Worm (Caenorhabditis elegans) whole organism, late embryonic: Measurements from ENCODE around the gene T05C12.11.

Experiments used
- C08G9.2 ChIP-seq: sonication (generic microtip); optimal IDR thresholded peaks from 2 replicates; lab custom pipeline; 2016; ENCODE audit warnings: mild to moderate bottlenecking, missing genetic modification characterization, moderate library complexity, missing compliant biosample characterization
- ceh-14 ChIP-seq: sonication (generic microtip); optimal IDR thresholded peaks from 2 replicates; lab custom pipeline; 2016; ENCODE audit warnings: missing genotype, missing genetic modification characterization, missing compliant biosample characterization
- ceh-30 ChIP-seq: fragments of 150-350 bp; optimal IDR thresholded peaks from 2 replicates; lab custom pipeline; 2014; ENCODE audit warnings: missing biosample characterization, missing genetic modification characterization
- fkh-10 ChIP-seq: fragments of 150-350 bp; optimal IDR thresholded peaks from 2 replicates; lab custom pipeline; 2014; ENCODE audit warnings: missing biosample characterization, missing genetic modification reagents, missing genetic modification characterization
- madf-2 ChIP-seq: sonication (generic microtip); optimal IDR thresholded peaks from 2 replicates; lab custom pipeline; 2017; ENCODE audit warnings: missing genetic modification characterization, missing compliant biosample characterization
- nfya-1 ChIP-seq: sonication (generic microtip); optimal IDR thresholded peaks from 2 replicates; lab custom pipeline; 2017; ENCODE audit warnings: missing genetic modification characterization, mild to moderate bottlenecking, missing compliant biosample characterization, antibody characterized with exemption, moderate library complexity
- nhr-232 ChIP-seq: sonication (generic microtip); optimal IDR thresholded peaks from 2 replicates; lab custom pipeline; 2016; ENCODE audit warnings: missing genetic modification characterization, missing compliant biosample characterization
- pat-9 ChIP-seq: fragments of 200-800 bp; sonication (Bioruptor generic); optimal IDR thresholded peaks from 2 replicates; lab custom pipeline; 2018; ENCODE audit warnings: mild to moderate bottlenecking, missing genetic modification characterization, moderate library complexity, missing compliant biosample characterization
- pros-1 ChIP-seq: fragments of 150-350 bp; optimal IDR thresholded peaks from 2 replicates; lab custom pipeline; 2014; ENCODE audit warnings: missing biosample characterization, missing genetic modification reagents, missing genetic modification characterization
- sdc-2 ChIP-seq: sonication (generic microtip); optimal IDR thresholded peaks from 2 replicates; lab custom pipeline; 2016; ENCODE audit warnings: missing genotype, missing genetic modification characterization, missing compliant biosample characterization
- ttx-3 ChIP-seq: sonication (generic microtip); optimal IDR thresholded peaks from 2 replicates; lab custom pipeline; 2016; ENCODE audit warnings: missing genetic modification reagents, missing genetic modification characterization, missing compliant biosample characterization
- unc-3 ChIP-seq, 2 experiments: fragments of 200-800 bp in 1 of 2; sonication (Bioruptor generic) in 1 of 2; sonication (generic microtip) in 1 of 2; conservative IDR thresholded peaks in 1 of 2; optimal IDR thresholded peaks in 1 of 2; 2 replicates each; pipeline versions ENCODE4 v1.3.6 to Lab custom; 2016 to 2022; ENCODE audit warnings: missing compliant biosample characterization in 2 of 2, missing genetic modification characterization in 2 of 2, missing genetic modification reagents in 1 of 2
- unc-42 ChIP-seq: sonication (generic microtip); optimal IDR thresholded peaks from 2 replicates; lab custom pipeline; 2016; ENCODE audit warnings: missing genotype, missing genetic modification characterization, missing compliant biosample characterization
- ztf-16 ChIP-seq: sonication (generic microtip); optimal IDR thresholded peaks from 2 replicates; lab custom pipeline; 2017; ENCODE audit warnings: missing genetic modification characterization, missing compliant biosample characterization

DNA sequence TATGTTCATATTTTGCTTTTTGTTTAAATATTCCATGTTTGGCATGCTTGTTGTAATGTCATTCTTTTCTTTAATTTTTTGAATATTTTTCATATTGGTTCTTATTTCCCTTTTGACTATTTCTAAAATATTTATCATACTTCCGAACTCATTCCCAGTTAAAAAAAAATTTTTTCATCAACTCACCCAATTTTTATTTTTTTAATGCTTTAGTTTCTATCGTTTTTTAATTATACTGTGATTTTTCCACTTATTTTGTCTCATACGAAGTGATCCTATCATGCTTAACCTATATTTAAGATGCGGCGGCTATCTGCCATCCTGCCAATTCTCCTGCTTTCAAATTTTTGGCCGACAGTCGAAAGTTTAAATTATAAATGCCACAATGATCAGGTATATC, 28.2 kb upstream of the T05C12.11 start, which contains the start of gene qua-1:
- no peak for TF ChIP-seq ceh-30
- no peak for TF ChIP-seq C08G9.2 (tag; lab: Kevin White, UChicago)
- no peak for TF ChIP-seq pros-1
- no peak for TF ChIP-seq unc-42
- no peak for TF ChIP-seq pat-9 (tag; lab: Kevin White, UChicago)
- TF ChIP-seq ztf-16 (tag; lab: Kevin White, UChicago): no peak
- no peak for TF ChIP-seq sdc-2 (tag; lab: Kevin White, UChicago)
- no peak for TF ChIP-seq ttx-3
- no peak for TF ChIP-seq unc-3 (GFP tag; conservative IDR thresholded peaks at IDR 0.05; lab: Robert Waterston, UW)
- TF ChIP-seq unc-3 (tag; optimal IDR thresholded peaks at IDR 0.05; lab: Kevin White, UChicago): no peak
- TF ChIP-seq madf-2 (tag; lab: Kevin White, UChicago): no peak
- TF ChIP-seq nfya-1 (tag; lab: Kevin White, UChicago): no peak
- no peak for TF ChIP-seq fkh-10 (GFP tag; lab: Kevin White, UChicago)
- no peak for TF ChIP-seq ceh-14 (tag; lab: Kevin White, UChicago)
- TF ChIP-seq nhr-232 (tag; lab: Kevin White, UChicago): no peak
